Worm (Caenorhabditis elegans): ENCODE results near the gene nlp-13.
"Not testable (repeated sequence)": the region's sequence is repeated elsewhere in the genome, so short reads cannot be mapped to it uniquely, and the experiment has no call there.

nlp-13 gene

ce11 chrV:4195283-4195682, 40.9 kb upstream of the nlp-13 start, which contains the start of gene algn-5:
TSS of gene algn-5 (plus strand) at chrV:4195577.
- TF ChIP-seq ceh-36 (tag; optimal IDR thresholded peaks at IDR 0.05), result no peak
- TF ChIP-seq aly-1 (tag; optimal IDR thresholded peaks at IDR 0.05), result no peak
- no peak for TF ChIP-seq B0310.2 (tag; optimal IDR thresholded peaks at IDR 0.05)
- no peak for TF ChIP-seq flt-1 (GFP tag; IDR thresholded peaks at IDR 0.05)
- TF ChIP-seq tra-4 (tag; optimal IDR thresholded peaks at IDR 0.05), result no peak
- TF ChIP-seq scrt-1 (GFP tag; IDR thresholded peaks at IDR 0.05), result no peak
- TF ChIP-seq pes-1 (GFP tag; IDR thresholded peaks at IDR 0.05), result no peak
- TF ChIP-seq hmg-4 (GFP tag; optimal IDR thresholded peaks at IDR 0.05), result no peak
- TF ChIP-seq hmbx-1 (tag; optimal IDR thresholded peaks at IDR 0.05), result no peak
- TF ChIP-seq ceh-13 (GFP tag; optimal IDR thresholded peaks at IDR 0.05), result no peak
- TF ChIP-seq F13C5.2 (tag; optimal IDR thresholded peaks at IDR 0.05), result no peak
- no peak for TF ChIP-seq hnd-1 (tag; optimal IDR thresholded peaks at IDR 0.05)
- TF ChIP-seq tbx-11 (GFP tag; IDR thresholded peaks at IDR 0.05), result no peak
- no peak for TF ChIP-seq tbx-37 (GFP tag; conservative IDR thresholded peaks at IDR 0.05)
- no peak for TF ChIP-seq ama-1 (optimal IDR thresholded peaks at IDR 0.05)
- no peak for TF ChIP-seq sea-1 (GFP tag; conservative IDR thresholded peaks at IDR 0.05)
- TF ChIP-seq ets-7 (tag; optimal IDR thresholded peaks at IDR 0.05), result no peak

ce11 chrV:4199185-4199584, 37.0 kb upstream of the nlp-13 start, which contains the start of gene rpac-40:
TSS of gene rpac-40 (plus strand) at chrV:4199485.
- no peak for TF ChIP-seq ets-7 (tag; optimal IDR thresholded peaks at IDR 0.05)
- TF ChIP-seq F13C5.2 (tag; optimal IDR thresholded peaks at IDR 0.05), result no peak
- TF ChIP-seq tbx-37 (GFP tag; conservative IDR thresholded peaks at IDR 0.05), result no peak
- TF ChIP-seq tbx-11 (GFP tag; IDR thresholded peaks at IDR 0.05), result no peak
- TF ChIP-seq ceh-36 (tag; optimal IDR thresholded peaks at IDR 0.05), result no peak
- TF ChIP-seq hnd-1 (tag; optimal IDR thresholded peaks at IDR 0.05), result no peak
- TF ChIP-seq ceh-13 (GFP tag; optimal IDR thresholded peaks at IDR 0.05), result no peak
- no peak for TF ChIP-seq aly-1 (tag; optimal IDR thresholded peaks at IDR 0.05)

ce11 chrV:4204421-4204820, 31.8 kb upstream of the nlp-13 start, which contains the start of gene H43I07.1:
TSS of gene H43I07.1 (plus strand) at chrV:4204721.
- TF ChIP-seq aly-1 (tag; optimal IDR thresholded peaks at IDR 0.05), result no peak
- no peak for TF ChIP-seq tbx-37 (GFP tag; conservative IDR thresholded peaks at IDR 0.05)
- TF ChIP-seq F13C5.2 (tag; optimal IDR thresholded peaks at IDR 0.05), result no peak
- no peak for TF ChIP-seq ets-7 (tag; optimal IDR thresholded peaks at IDR 0.05)
- no peak for TF ChIP-seq ceh-13 (GFP tag; optimal IDR thresholded peaks at IDR 0.05)
- no peak for TF ChIP-seq hmg-4 (GFP tag; optimal IDR thresholded peaks at IDR 0.05)
- no peak for TF ChIP-seq hmbx-1 (tag; optimal IDR thresholded peaks at IDR 0.05)
- no peak for TF ChIP-seq ceh-36 (tag; optimal IDR thresholded peaks at IDR 0.05)
- no peak for TF ChIP-seq sea-1 (GFP tag; conservative IDR thresholded peaks at IDR 0.05)
- TF ChIP-seq pes-1 (GFP tag; IDR thresholded peaks at IDR 0.05), result no peak
- no peak for TF ChIP-seq ama-1 (optimal IDR thresholded peaks at IDR 0.05)
- TF ChIP-seq hnd-1 (tag; optimal IDR thresholded peaks at IDR 0.05), result no peak
- no peak for TF ChIP-seq scrt-1 (GFP tag; IDR thresholded peaks at IDR 0.05)
- no peak for TF ChIP-seq B0310.2 (tag; optimal IDR thresholded peaks at IDR 0.05)

ce11 chrV:4211521-4211920, 24.7 kb upstream of the nlp-13 start:
- no peak for TF ChIP-seq scrt-1 (GFP tag; IDR thresholded peaks at IDR 0.05)

ce11 chrV:4215856-4216255, 20.4 kb upstream of the nlp-13 start, which contains the start of gene H43I07.4:
TSS of gene H43I07.4 (plus strand) at chrV:4216156.
- not testable (repeated sequence) for TF ChIP-seq ceh-36 (tag; optimal IDR thresholded peaks at IDR 0.05); hmg-4 (GFP tag; optimal IDR thresholded peaks at IDR 0.05); tbx-11 (GFP tag; IDR thresholded peaks at IDR 0.05)

- TF ChIP-seq aly-1 (tag; optimal IDR thresholded peaks at IDR 0.05) (no peak), tbx-11 (GFP tag; IDR thresholded peaks at IDR 0.05) (no peak), hmg-4 (GFP tag; optimal IDR thresholded peaks at IDR 0.05) (no peak), F13C5.2 (tag; optimal IDR thresholded peaks at IDR 0.05) (no peak), scrt-1 (GFP tag; IDR thresholded peaks at IDR 0.05) (no peak), ama-1 (optimal IDR thresholded peaks at IDR 0.05) (no peak), ets-7 (tag; optimal IDR thresholded peaks at IDR 0.05) (no peak), hnd-1 (tag; optimal IDR thresholded peaks at IDR 0.05) (no peak), tra-4 (tag; optimal IDR thresholded peaks at IDR 0.05) (no peak), hmbx-1 (tag; optimal IDR thresholded peaks at IDR 0.05) (no peak), B0310.2 (tag; optimal IDR thresholded peaks at IDR 0.05) (no peak)
Measured at ce11 chrV:4216902-4217301, 19.3 kb upstream of the nlp-13 start.

ce11 chrV:4218268-4218667, 17.9 kb upstream of the nlp-13 start:
- no peak for TF ChIP-seq ceh-36 (tag; optimal IDR thresholded peaks at IDR 0.05)
- TF ChIP-seq pes-1 (GFP tag; IDR thresholded peaks at IDR 0.05), result no peak
- no peak for TF ChIP-seq ceh-13 (GFP tag; optimal IDR thresholded peaks at IDR 0.05)
- no peak for TF ChIP-seq tbx-37 (GFP tag; conservative IDR thresholded peaks at IDR 0.05)
- TF ChIP-seq tbx-11 (GFP tag; IDR thresholded peaks at IDR 0.05), result no peak
- TF ChIP-seq hnd-1 (tag; optimal IDR thresholded peaks at IDR 0.05), result no peak
- TF ChIP-seq ets-7 (tag; optimal IDR thresholded peaks at IDR 0.05), result no peak
- no peak for TF ChIP-seq B0310.2 (tag; optimal IDR thresholded peaks at IDR 0.05)
- no peak for TF ChIP-seq hmg-4 (GFP tag; optimal IDR thresholded peaks at IDR 0.05)

- TF ChIP-seq hnd-1 (tag; optimal IDR thresholded peaks at IDR 0.05) (no peak), B0310.2 (tag; optimal IDR thresholded peaks at IDR 0.05) (no peak), tra-4 (tag; optimal IDR thresholded peaks at IDR 0.05) (no peak), tbx-11 (GFP tag; IDR thresholded peaks at IDR 0.05) (no peak), ceh-36 (tag; optimal IDR thresholded peaks at IDR 0.05) (no peak), tbx-37 (GFP tag; conservative IDR thresholded peaks at IDR 0.05) (no peak), ama-1 (optimal IDR thresholded peaks at IDR 0.05) (no peak), hmg-4 (GFP tag; optimal IDR thresholded peaks at IDR 0.05) (no peak), scrt-1 (GFP tag; IDR thresholded peaks at IDR 0.05) (no peak), ceh-13 (GFP tag; optimal IDR thresholded peaks at IDR 0.05) (no peak), sea-1 (GFP tag; conservative IDR thresholded peaks at IDR 0.05) (no peak), flt-1 (GFP tag; IDR thresholded peaks at IDR 0.05) (no peak), F13C5.2 (tag; optimal IDR thresholded peaks at IDR 0.05) (no peak), aly-1 (tag; optimal IDR thresholded peaks at IDR 0.05) (no peak), hmbx-1 (tag; optimal IDR thresholded peaks at IDR 0.05) (no peak), pes-1 (GFP tag; IDR thresholded peaks at IDR 0.05) (no peak)
Measured at ce11 chrV:4219342-4219741, 16.9 kb upstream of the nlp-13 start, which contains the start of gene nlp-9. TSS of gene nlp-9 (plus strand) at chrV:4219642.
